Worm (Caenorhabditis elegans): ENCODE measurements around the gene dmd-10.

dmd-10 gene

DNA sequence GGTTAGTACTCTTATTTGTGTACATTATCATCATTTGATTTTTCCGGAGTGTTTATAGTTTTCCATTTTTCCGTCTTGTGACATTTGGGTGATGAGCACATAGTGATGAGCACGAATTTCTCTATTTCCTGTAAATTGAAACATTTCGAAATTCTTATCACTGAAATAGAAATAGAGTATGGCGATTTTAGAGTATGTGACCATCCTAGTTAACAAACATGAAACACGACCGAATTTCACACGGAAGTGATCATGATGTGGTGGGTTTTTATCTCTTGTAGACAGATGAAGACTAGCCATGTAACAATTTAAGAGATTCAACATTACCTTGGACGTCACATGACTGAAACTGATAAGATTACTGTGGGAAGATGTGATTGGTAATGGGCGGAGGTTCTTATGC lies 32.8 kb upstream of the dmd-10 start:
- TF ChIP-seq pha-4 (tag; optimal IDR thresholded peaks at IDR 0.05) (no peak), mab-5 (tag; optimal IDR thresholded peaks at IDR 0.05) (no peak), drap-1 (GFP tag; optimal IDR thresholded peaks at IDR 0.05) (no peak)

DNA sequence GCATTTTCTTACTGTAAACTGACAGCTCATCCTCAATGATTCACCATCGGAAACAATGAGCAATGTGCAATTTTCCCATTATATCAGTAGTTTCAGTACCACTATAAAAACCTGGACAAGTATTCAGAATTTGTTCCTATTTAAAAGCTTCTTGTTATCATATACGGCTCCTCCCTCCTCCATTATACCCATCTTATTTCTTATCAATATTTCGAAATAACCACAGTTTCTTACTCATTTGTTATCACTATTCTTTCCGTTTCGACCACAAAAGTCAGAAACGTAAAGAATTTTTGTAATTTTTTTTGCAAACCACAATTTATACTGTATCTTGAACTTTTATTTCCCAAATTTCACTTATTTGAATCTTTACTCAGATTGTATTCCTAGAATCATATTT lies 31.6 kb upstream of the dmd-10 start:
- TF ChIP-seq sem-2 (GFP tag; optimal IDR thresholded peaks at IDR 0.05) (no peak), zip-8 (tag; optimal IDR thresholded peaks at IDR 0.05) (no peak), lin-32 (GFP tag; optimal IDR thresholded peaks at IDR 0.05) (no peak), ceh-83 (GFP tag; optimal IDR thresholded peaks at IDR 0.05) (no peak), nhr-28 (tag; optimal IDR thresholded peaks at IDR 0.05) (no peak), pha-4 (tag; optimal IDR thresholded peaks at IDR 0.05) (no peak), lsy-2 (tag; optimal IDR thresholded peaks at IDR 0.05) (no peak), nhr-12 (tag; optimal IDR thresholded peaks at IDR 0.05) (no peak), mab-5 (tag; optimal IDR thresholded peaks at IDR 0.05) (no peak), unc-62 (GFP tag; optimal IDR thresholded peaks at IDR 0.05) (no peak), drap-1 (GFP tag; optimal IDR thresholded peaks at IDR 0.05) (no peak), ceh-43 (GFP tag; optimal IDR thresholded peaks at IDR 0.05) (no peak), bed-3 (GFP tag; optimal IDR thresholded peaks at IDR 0.05) (no peak), elt-3 (tag; optimal IDR thresholded peaks at IDR 0.05) (no peak), elt-1 (tag; optimal IDR thresholded peaks at IDR 0.05; ENCODE audit: borderline replicate concordance, insufficient read depth) (no peak), lin-13 (tag; optimal IDR thresholded peaks at IDR 0.05) (no peak), blmp-1 (tag; optimal IDR thresholded peaks at IDR 0.05) (no peak), cnd-1 (tag; optimal IDR thresholded peaks at IDR 0.05) (no peak), nhr-2 (tag; optimal IDR thresholded peaks at IDR 0.05) (no peak)

DNA sequence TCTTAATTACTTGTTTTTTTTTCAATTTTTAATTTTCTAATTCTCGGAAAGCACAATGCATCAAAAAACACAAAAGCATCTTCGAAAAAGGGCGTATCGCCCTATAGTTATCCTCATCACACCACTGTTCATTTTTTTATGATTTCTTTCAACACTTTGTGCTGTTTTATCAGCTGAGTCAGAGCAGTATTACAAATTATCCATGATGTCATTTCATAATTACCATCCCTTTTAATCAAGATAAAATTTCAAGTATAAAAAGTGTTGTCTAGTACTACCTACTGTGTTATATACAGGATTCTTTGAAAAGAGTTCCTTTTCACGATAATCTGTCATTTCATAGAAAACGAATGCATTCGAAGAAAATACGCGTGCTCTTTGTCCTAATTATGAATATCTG lies 30.2 kb upstream of the dmd-10 start:
- TF ChIP-seq mab-5 (tag; optimal IDR thresholded peaks at IDR 0.05): no peak
- TF ChIP-seq unc-39 (tag; optimal IDR thresholded peaks at IDR 0.05): no peak
- TF ChIP-seq mep-1 (tag; optimal IDR thresholded peaks at IDR 0.05): no peak
- TF ChIP-seq sptf-1 (tag; optimal IDR thresholded peaks at IDR 0.05): no peak
- TF ChIP-seq mls-2 (tag; optimal IDR thresholded peaks at IDR 0.05): no peak
- TF ChIP-seq nhr-12 (tag; optimal IDR thresholded peaks at IDR 0.05): no peak
- no peak for TF ChIP-seq ceh-43 (GFP tag; optimal IDR thresholded peaks at IDR 0.05)
- TF ChIP-seq sem-2 (GFP tag; optimal IDR thresholded peaks at IDR 0.05): no peak
- TF ChIP-seq ztf-11 (tag; optimal IDR thresholded peaks at IDR 0.05): no peak
- TF ChIP-seq tbx-8 (GFP tag; optimal IDR thresholded peaks at IDR 0.05): no peak
- TF ChIP-seq ceh-39 (tag; optimal IDR thresholded peaks at IDR 0.05): no peak
- TF ChIP-seq bed-3 (GFP tag; optimal IDR thresholded peaks at IDR 0.05): no peak
- no peak for TF ChIP-seq pha-4 (tag; optimal IDR thresholded peaks at IDR 0.05)
- no peak for TF ChIP-seq lsy-2 (tag; optimal IDR thresholded peaks at IDR 0.05)

DNA sequence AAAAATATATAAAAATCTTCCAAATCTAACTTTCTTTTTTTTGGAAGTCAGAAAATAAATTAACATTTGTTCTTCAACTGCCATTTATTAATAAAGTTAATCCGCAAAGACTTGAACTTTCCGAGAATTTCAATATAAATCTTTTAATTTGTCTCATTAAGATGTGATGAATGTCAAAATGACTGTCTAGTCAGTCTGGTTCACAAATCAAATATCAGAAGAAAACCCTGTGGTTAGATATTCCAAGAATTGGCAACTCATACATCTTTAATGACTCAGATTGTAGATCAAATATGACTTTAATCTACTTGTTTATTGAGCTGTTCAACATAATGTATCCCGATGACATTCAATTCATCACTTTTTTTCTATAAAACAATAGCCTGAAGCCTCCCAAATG lies 29.2 kb upstream of the dmd-10 start:
- no peak for TF ChIP-seq nhr-76 (tag; optimal IDR thresholded peaks at IDR 0.05)
- no peak for TF ChIP-seq unc-120 (tag; optimal IDR thresholded peaks at IDR 0.05; ENCODE audit: poor library complexity, severe bottlenecking)
- no peak for TF ChIP-seq unc-62 (GFP tag; optimal IDR thresholded peaks at IDR 0.05)
- no peak for TF ChIP-seq pha-4 (tag; optimal IDR thresholded peaks at IDR 0.05)
- no peak for TF ChIP-seq ces-1 (GFP tag; optimal IDR thresholded peaks at IDR 0.05)
- TF ChIP-seq snpc-4 (tag; optimal IDR thresholded peaks at IDR 0.05): no peak
- TF ChIP-seq ceh-83 (GFP tag; optimal IDR thresholded peaks at IDR 0.05): no peak
- no peak for TF ChIP-seq M03D4.4 (tag; optimal IDR thresholded peaks at IDR 0.05)
- TF ChIP-seq cnd-1 (tag; optimal IDR thresholded peaks at IDR 0.05): no peak
- no peak for TF ChIP-seq nhr-28 (tag; optimal IDR thresholded peaks at IDR 0.05)
- TF ChIP-seq flh-1 (GFP tag; optimal IDR thresholded peaks at IDR 0.05): no peak
- TF ChIP-seq tbx-8 (GFP tag; optimal IDR thresholded peaks at IDR 0.05): no peak
- no peak for TF ChIP-seq sem-2 (GFP tag; optimal IDR thresholded peaks at IDR 0.05)
- TF ChIP-seq blmp-1 (tag; optimal IDR thresholded peaks at IDR 0.05): no peak
- TF ChIP-seq lin-32 (GFP tag; optimal IDR thresholded peaks at IDR 0.05): no peak
- TF ChIP-seq bed-3 (GFP tag; optimal IDR thresholded peaks at IDR 0.05): no peak
- no peak for TF ChIP-seq lsy-2 (tag; optimal IDR thresholded peaks at IDR 0.05)
- no peak for TF ChIP-seq nhr-12 (tag; optimal IDR thresholded peaks at IDR 0.05)
- no peak for TF ChIP-seq nhr-2 (tag; optimal IDR thresholded peaks at IDR 0.05)

DNA sequence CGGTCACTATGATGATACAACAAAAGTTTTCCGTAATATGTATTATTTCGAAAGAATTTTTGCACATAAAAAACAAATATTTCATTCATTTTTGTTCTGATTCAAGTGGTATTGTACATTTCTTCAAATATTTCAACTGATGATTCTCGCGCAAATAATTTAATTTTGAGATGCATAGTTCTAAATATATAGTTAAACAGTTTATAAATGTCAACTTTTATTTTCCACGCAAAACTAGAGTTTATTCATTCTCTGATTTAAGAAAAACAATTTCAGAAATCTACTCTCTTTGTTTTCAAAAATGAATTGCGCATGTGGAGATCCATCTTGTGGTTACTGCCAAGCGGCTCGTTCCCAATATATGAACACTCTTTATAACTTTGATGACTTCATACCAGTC lies 27.8 kb upstream of the dmd-10 start, which contains the start of gene zip-5:
Gene zip-5, plus strand, starts transcription at position 301 of the 400 bp plus-strand sequence.
- no peak for TF ChIP-seq ceh-43 (GFP tag; optimal IDR thresholded peaks at IDR 0.05)
- TF ChIP-seq elt-3 (tag; optimal IDR thresholded peaks at IDR 0.05): no peak
- TF ChIP-seq nhr-237 (tag; optimal IDR thresholded peaks at IDR 0.05): no peak
- TF ChIP-seq ces-1 (GFP tag; optimal IDR thresholded peaks at IDR 0.05): no peak
- TF ChIP-seq ham-2 (GFP tag; optimal IDR thresholded peaks at IDR 0.05): no peak
- no peak for TF ChIP-seq ceh-39 (tag; optimal IDR thresholded peaks at IDR 0.05)
- TF ChIP-seq cnd-1 (tag; optimal IDR thresholded peaks at IDR 0.05): no peak
- TF ChIP-seq zip-8 (tag; optimal IDR thresholded peaks at IDR 0.05): no peak
- no peak for TF ChIP-seq nhr-2 (tag; optimal IDR thresholded peaks at IDR 0.05)
- TF ChIP-seq mep-1 (tag; optimal IDR thresholded peaks at IDR 0.05): no peak
- no peak for TF ChIP-seq drap-1 (GFP tag; optimal IDR thresholded peaks at IDR 0.05)
- TF ChIP-seq unc-62 (GFP tag; optimal IDR thresholded peaks at IDR 0.05): no peak
- TF ChIP-seq M03D4.4 (tag; optimal IDR thresholded peaks at IDR 0.05): no peak

Measured in whole organism, mixed stage, embryonic.